Worm (Caenorhabditis elegans) whole organism, young adult: ENCODE data around the gene C26B2.7.

ENCODE experiments used
- B0261.1 ChIP-seq: sonication (generic microtip); optimal IDR thresholded peaks from 2 replicates; lab custom pipeline; 2016; ENCODE audit warnings: mild to moderate bottlenecking, missing genetic modification characterization, moderate library complexity, missing compliant biosample characterization
- F57A8.1 ChIP-seq: fragments of 200-800 bp; sonication (Bioruptor generic); optimal IDR thresholded peaks from 2 replicates; lab custom pipeline; 2018; ENCODE audit warnings: mild to moderate bottlenecking, missing genetic modification characterization, moderate library complexity, missing compliant biosample characterization
- K11D2.4 ChIP-seq: fragments of 200-800 bp; sonication (Bioruptor generic); IDR thresholded peaks from 2 replicates; pipeline ENCODE4 v1.3.6; 2022; ENCODE audit warnings: missing genetic modification reagents, missing genetic modification characterization, missing compliant biosample characterization
- T26A5.8 ChIP-seq: sonication (generic microtip); optimal IDR thresholded peaks from 2 replicates; lab custom pipeline; 2016; ENCODE audit warnings: missing genetic modification characterization, missing compliant biosample characterization
- Y53G8AR.9 ChIP-seq: fragments of 200-800 bp; sonication (Bioruptor generic); conservative IDR thresholded peaks from 2 replicates; pipeline ENCODE4 v1.3.6; 2022; ENCODE audit warnings: missing genetic modification reagents, missing genetic modification characterization, missing compliant biosample characterization
- Y79H2A.3 ChIP-seq: fragments of 200-800 bp; sonication (Bioruptor generic); conservative IDR thresholded peaks from 2 replicates; pipeline ENCODE4 v1.3.6; 2022; ENCODE audit warnings: missing genetic modification reagents, missing genetic modification characterization, missing compliant biosample characterization
- akir-1 ChIP-seq: fragments of 200-800 bp; sonication (Bioruptor generic); optimal IDR thresholded peaks from 2 replicates; lab custom pipeline; 2018; ENCODE audit warnings: mild to moderate bottlenecking, missing genetic modification characterization, moderate library complexity, missing compliant biosample characterization
- attf-6 ChIP-seq: fragments of 200-800 bp; sonication (Bioruptor generic); IDR thresholded peaks from 2 replicates; pipeline ENCODE4 v1.3.6; 2022; ENCODE audit warnings: missing genetic modification reagents, missing genetic modification characterization, missing compliant biosample characterization
- cebp-2 ChIP-seq: fragments of 200-800 bp; sonication (Bioruptor generic); IDR thresholded peaks from 2 replicates; pipeline ENCODE4 v1.3.6; 2022; ENCODE audit warnings: missing genetic modification characterization, missing compliant biosample characterization
- ceh-58 ChIP-seq: fragments of 200-800 bp; sonication (Bioruptor generic); IDR thresholded peaks from 2 replicates; pipeline ENCODE4 v1.3.6; 2022; ENCODE audit warnings: missing genetic modification characterization, missing compliant biosample characterization
- ceh-79 ChIP-seq: sonication (generic microtip); optimal IDR thresholded peaks from 2 replicates; lab custom pipeline; 2017; ENCODE audit warnings: mild to moderate bottlenecking, missing genetic modification characterization, missing compliant biosample characterization
- dox-1 ChIP-seq: fragments of 200-800 bp; sonication (Bioruptor generic); IDR thresholded peaks from 2 replicates; pipeline ENCODE4 v1.3.6; 2022; ENCODE audit warnings: missing genetic modification reagents, missing genetic modification characterization, missing compliant biosample characterization
- egl-18 ChIP-seq: fragments of 200-800 bp; sonication (Bioruptor generic); IDR thresholded peaks from 2 replicates; pipeline ENCODE4 v1.3.6; 2022; ENCODE audit warnings: missing genetic modification reagents, missing genetic modification characterization, missing compliant biosample characterization
- egl-44 ChIP-seq: fragments of 200-800 bp; sonication (Bioruptor generic); IDR thresholded peaks from 2 replicates; pipeline ENCODE4 v1.3.6; 2022; ENCODE audit warnings: missing genetic modification reagents, missing genetic modification characterization, missing compliant biosample characterization
- ekl-4 ChIP-seq: fragments of 200-800 bp; sonication (Bioruptor generic); IDR thresholded peaks from 2 replicates; pipeline ENCODE4 v1.3.6; 2022; ENCODE audit warnings: missing genetic modification reagents, missing genetic modification characterization, missing compliant biosample characterization
- ets-4 ChIP-seq: fragments of 200-800 bp; sonication (Bioruptor generic); optimal IDR thresholded peaks from 2 replicates; lab custom pipeline; 2018; ENCODE audit warnings: mild to moderate bottlenecking, missing genetic modification characterization, missing compliant biosample characterization
- him-1 ChIP-seq: sonication (generic microtip); optimal IDR thresholded peaks from 2 replicates; lab custom pipeline; 2016; ENCODE audit warnings: missing genotype, missing genetic modification reagents, missing genetic modification characterization, missing compliant biosample characterization
- hlh-12 ChIP-seq: sonication (generic microtip); optimal IDR thresholded peaks from 2 replicates; lab custom pipeline; 2016; ENCODE audit warnings: missing genetic modification characterization, missing compliant biosample characterization
- hmg-20 ChIP-seq: fragments of 200-800 bp; sonication (Bioruptor generic); IDR thresholded peaks from 2 replicates; pipeline ENCODE4 v1.3.6; 2022; ENCODE audit warnings: missing genetic modification reagents, missing genetic modification characterization, missing compliant biosample characterization
- hsf-1 ChIP-seq: fragments of 200-800 bp; sonication (Bioruptor generic); IDR thresholded peaks from 2 replicates; pipeline ENCODE4 v1.3.6; 2022; ENCODE audit warnings: missing genetic modification reagents, missing genetic modification characterization, missing compliant biosample characterization
- let-526 ChIP-seq: fragments of 200-800 bp; sonication (Bioruptor generic); IDR thresholded peaks from 2 replicates; pipeline ENCODE4 v1.3.6; 2022; ENCODE audit warnings: missing genetic modification reagents, missing genetic modification characterization, missing compliant biosample characterization
- lin-35 ChIP-seq, 3 experiments: fragments of 150-350 bp in 2 of 3; sonication (generic microtip) in 1 of 3; optimal IDR thresholded peaks; 2 replicates each; lab custom pipeline; 2014 to 2018; ENCODE audit warnings: missing biosample characterization in 3 of 3, missing genetic modification characterization in 3 of 3, missing genetic modification reagents in 3 of 3
- lir-1 ChIP-seq: fragments of 200-800 bp; sonication (Bioruptor generic); conservative IDR thresholded peaks from 2 replicates; pipeline ENCODE4 v1.3.6; 2022; ENCODE audit warnings: missing genetic modification reagents, missing genetic modification characterization, missing compliant biosample characterization
- madf-3 ChIP-seq: fragments of 200-800 bp; sonication (Bioruptor generic); IDR thresholded peaks from 2 replicates; pipeline ENCODE4 v1.3.6; 2022; ENCODE audit warnings: missing genetic modification reagents, missing genetic modification characterization, missing compliant biosample characterization
- madf-6 ChIP-seq: fragments of 200-800 bp; sonication (Bioruptor generic); IDR thresholded peaks from 2 replicates; pipeline ENCODE4 v1.3.6; 2022; ENCODE audit warnings: missing genetic modification reagents, missing genetic modification characterization, missing compliant biosample characterization
- mcd-1 ChIP-seq: fragments of 200-800 bp; sonication (Bioruptor generic); IDR thresholded peaks from 2 replicates; pipeline ENCODE4 v1.3.6; 2022; ENCODE audit warnings: missing genetic modification reagents, missing genetic modification characterization, missing compliant biosample characterization
- mes-4 ChIP-seq: sonication (generic microtip); optimal IDR thresholded peaks from 2 replicates; lab custom pipeline; 2016; ENCODE audit warnings: missing genotype, missing genetic modification characterization, missing compliant biosample characterization
- nfya-1 ChIP-seq: sonication (generic microtip); optimal IDR thresholded peaks from 2 replicates; lab custom pipeline; 2017; ENCODE audit warnings: antibody characterized with exemption, missing compliant biosample characterization, missing genetic modification characterization, borderline replicate concordance; ENCODE audit not compliant: insufficient read depth
- nhr-120 ChIP-seq: fragments of 200-800 bp; sonication (Bioruptor generic); IDR thresholded peaks from 2 replicates; pipeline ENCODE4 v1.3.6; 2022; ENCODE audit warnings: missing genetic modification characterization, missing compliant biosample characterization
- pbrm-1 ChIP-seq: fragments of 200-800 bp; sonication (Bioruptor generic); IDR thresholded peaks from 2 replicates; pipeline ENCODE4 v1.3.6; 2022; ENCODE audit warnings: missing genetic modification reagents, missing genetic modification characterization, missing compliant biosample characterization
- pha-4 ChIP-seq: fragments of 150-350 bp; sonication (generic microtip); optimal IDR thresholded peaks from 2 replicates; lab custom pipeline; 2014; ENCODE audit warnings: missing biosample characterization, missing genetic modification reagents, missing genetic modification characterization
- rcor-1 ChIP-seq: fragments of 200-800 bp; sonication (Bioruptor generic); IDR thresholded peaks from 2 replicates; pipeline ENCODE4 v1.3.6; 2022; ENCODE audit warnings: missing genetic modification reagents, missing genetic modification characterization, missing compliant biosample characterization
- rpc-1 ChIP-seq, 2 experiments: fragments of 150-350 bp in 1 of 2; sonication (generic microtip) in 1 of 2; optimal IDR thresholded peaks; 2 replicates each; lab custom pipeline; 2014 to 2018; ENCODE audit warnings: missing biosample characterization in 1 of 2, missing genetic modification characterization in 1 of 2, missing genetic modification reagents in 1 of 2, missing genotype in 1 of 2
- sdz-38 ChIP-seq: sonication (generic microtip); optimal IDR thresholded peaks from 2 replicates; lab custom pipeline; 2016; ENCODE audit warnings: missing genotype, missing genetic modification characterization, missing compliant biosample characterization
- snpc-1.3 ChIP-seq: sonication (generic microtip); optimal IDR thresholded peaks from 2 replicates; lab custom pipeline; 2017; ENCODE audit warnings: missing genetic modification characterization, mild to moderate bottlenecking, missing compliant biosample characterization, antibody characterized with exemption, moderate library complexity, missing genotype, missing genetic modification reagents; ENCODE audit not compliant: insufficient read depth
- snpc-3.4 ChIP-seq: sonication (generic microtip); optimal IDR thresholded peaks from 2 replicates; lab custom pipeline; 2017; ENCODE audit warnings: missing genetic modification characterization, mild to moderate bottlenecking, missing compliant biosample characterization, antibody characterized with exemption, moderate library complexity, missing genotype, missing genetic modification reagents
- sptf-2 ChIP-seq: fragments of 200-800 bp; sonication (Bioruptor generic); optimal IDR thresholded peaks from 2 replicates; lab custom pipeline; 2018; ENCODE audit warnings: mild to moderate bottlenecking, missing genetic modification characterization, missing compliant biosample characterization
- tbp1 ChIP-seq: fragments of 200-800 bp; sonication (Bioruptor generic); optimal IDR thresholded peaks from 2 replicates; lab custom pipeline; 2018; ENCODE audit warnings: mild to moderate bottlenecking, missing genetic modification characterization, missing compliant biosample characterization
- xnd-1 ChIP-seq: sonication (generic microtip); optimal IDR thresholded peaks from 2 replicates; lab custom pipeline; 2016; ENCODE audit warnings: missing genotype, missing genetic modification reagents, missing genetic modification characterization, missing compliant biosample characterization
- ztf-18 ChIP-seq: sonication (generic microtip); optimal IDR thresholded peaks from 2 replicates; lab custom pipeline; 2016; ENCODE audit warnings: missing genotype, mild to moderate bottlenecking, missing genetic modification characterization, missing compliant biosample characterization
- ztf-3 ChIP-seq: fragments of 200-800 bp; sonication (Bioruptor generic); optimal IDR thresholded peaks from 2 replicates; lab custom pipeline; 2018; ENCODE audit warnings: mild to moderate bottlenecking, missing genetic modification characterization, missing compliant biosample characterization

The C26B2.7 gene

ce11 chrIV:8010521-8010920 is 5.6 kb upstream of the C26B2.7 start (continued):
- TF ChIP-seq nfya-1 (tag; lab: Kevin White, UChicago), result no peak
- TF ChIP-seq attf-6 (GFP tag; lab: Robert Waterston, UW), result no peak
- no peak for TF ChIP-seq egl-18 (GFP tag; lab: Robert Waterston, UW)
- TF ChIP-seq mes-4 (tag; lab: Kevin White, UChicago), result no peak
- TF ChIP-seq madf-6, result peak; percentile 96
- TF ChIP-seq tbp1 (GFP tag; lab: Kevin White, UChicago), result no peak
- TF ChIP-seq lir-1 (GFP tag; lab: Robert Waterston, UW), result no peak
- no peak for TF ChIP-seq sptf-2 (GFP tag; lab: Kevin White, UChicago)
- TF ChIP-seq dox-1 (GFP tag; lab: Robert Waterston, UW), result no peak
- no peak for TF ChIP-seq him-1 (tag; lab: Kevin White, UChicago)
- no peak for TF ChIP-seq sdz-38 (tag; lab: Kevin White, UChicago)
- TF ChIP-seq pbrm-1 (GFP tag; lab: Robert Waterston, UW), result peak; percentile 46; the same call in 1 of the 2 replicates
- TF ChIP-seq nhr-120, result no peak
- TF ChIP-seq lin-35 (GFP tag; optimal IDR thresholded peaks at IDR 0.05; lab: Kevin White, UChicago), result no peak
- no peak for TF ChIP-seq cebp-2 (GFP tag; lab: Robert Waterston, UW)
- no peak for TF ChIP-seq ztf-18 (tag; lab: Kevin White, UChicago)
- no peak for TF ChIP-seq B0261.1
- no peak for TF ChIP-seq F57A8.1
- TF ChIP-seq ceh-58, result no peak
- TF ChIP-seq snpc-1.3 (tag; lab: Kevin White, UChicago), result peak; percentile 46
- TF ChIP-seq hsf-1 (GFP tag; lab: Robert Waterston, UW), result peak; percentile 33; the same call in 1 of the 2 replicates
- no peak for TF ChIP-seq ceh-79
- peak; percentile 54; the same call in 1 of the 2 replicates for TF ChIP-seq rcor-1 (GFP tag; lab: Robert Waterston, UW)
- peak; percentile 66; the same call in 1 of the 2 replicates for TF ChIP-seq ekl-4 (GFP tag; lab: Robert Waterston, UW)
- TF ChIP-seq ets-4, result no peak
- 0 out of 2 replicates have a peak, but pooled peaks have one; percentile 63 for TF ChIP-seq madf-3 (GFP tag; lab: Robert Waterston, UW)
- no peak for TF ChIP-seq K11D2.4 (GFP tag; lab: Robert Waterston, UW)
- no peak for TF ChIP-seq T26A5.8 (tag; lab: Kevin White, UChicago)
- TF ChIP-seq ztf-3 (GFP tag; lab: Kevin White, UChicago), result no peak
- 0 out of 2 replicates have a peak, but pooled peaks have one; percentile 9 for TF ChIP-seq mcd-1 (GFP tag; lab: Robert Waterston, UW)
- TF ChIP-seq Y79H2A.3 (GFP tag; lab: Robert Waterston, UW), result no peak

ce11 chrIV:8012330-8012729 is 3.7 kb upstream of the C26B2.7 start, which contains the start of gene Y42H9B.3:
TSS of gene Y42H9B.3 (minus strand) at chrIV:8012430.
- TF ChIP-seq snpc-3.4 (no peak), nhr-120 (no peak), egl-44 (GFP tag; lab: Robert Waterston, UW) (no peak), hmg-20 (no peak), Y53G8AR.9 (no peak), pha-4 (tag; lab: Kevin White, UChicago) (no peak), let-526 (GFP tag; lab: Robert Waterston, UW) (no peak), hsf-1 (GFP tag; lab: Robert Waterston, UW) (no peak), rpc-1 (optimal IDR thresholded peaks at IDR 0.05; lab: Kevin White, UChicago) (no peak), rpc-1 (tag; optimal IDR thresholded peaks at IDR 0.05; lab: Kevin White, UChicago) (no peak), sptf-2 (GFP tag; lab: Kevin White, UChicago) (no peak), hlh-12 (no peak), akir-1 (no peak), xnd-1 (tag; lab: Kevin White, UChicago) (no peak)
